Worm (Caenorhabditis elegans): ENCODE measurements around the gene F23B12.4.

DNA sequence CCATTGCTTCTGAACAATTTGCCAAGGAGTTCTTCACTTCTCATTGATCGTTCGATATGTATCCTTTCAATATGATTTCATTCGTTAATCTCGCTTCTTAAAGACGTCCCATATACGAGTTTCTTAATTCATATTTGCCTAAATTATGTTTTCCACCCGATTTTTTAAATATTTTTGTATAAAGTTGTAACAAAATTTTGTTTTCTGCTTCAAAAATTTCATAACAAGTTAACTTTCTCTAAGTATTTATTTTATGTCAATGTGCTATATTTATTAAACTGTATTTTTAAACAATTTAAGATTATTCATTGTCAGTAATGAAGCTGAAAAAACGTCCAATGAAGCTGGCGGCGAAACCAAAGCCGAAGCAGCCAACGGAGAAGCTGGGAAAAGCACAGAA lies 8.5 kb downstream of the F23B12.4 start, which contains the start of gene F23B12.7:
- TF ChIP-seq ztf-29 (GFP tag; IDR thresholded peaks at IDR 0.05) (no peak), med-1 (GFP tag; optimal IDR thresholded peaks at IDR 0.05; ENCODE audit: insufficient read depth) (no peak), tab-1 (GFP tag; IDR thresholded peaks at IDR 0.05) (no peak), klf-2 (GFP tag; conservative IDR thresholded peaks at IDR 0.05) (no peak), cog-1 (tag; optimal IDR thresholded peaks at IDR 0.05) (no peak)
